Fruit fly (Drosophila melanogaster) whole organism, adult: ENCODE data around the gene eRF1.

Experiments used
- CG11617 ChIP-seq: fragments of 200-800 bp; sonication (Bioruptor generic); optimal IDR thresholded peaks from 2 replicates; lab custom pipeline; 2017; ENCODE audit warnings: mild to moderate bottlenecking, missing biosample characterization, missing genetic modification reagents, missing genetic modification characterization
- CG12768 ChIP-seq: fragments of 200-800 bp; sonication (Bioruptor generic); optimal IDR thresholded peaks from 2 replicates; lab custom pipeline; 2017; ENCODE audit warnings: missing biosample characterization, missing genetic modification characterization, mild to moderate bottlenecking, moderate library complexity, missing genetic modification reagents
- CG14711 ChIP-seq: fragments of 200-800 bp; sonication (Bioruptor generic); optimal IDR thresholded peaks from 2 replicates; lab custom pipeline; 2018; ENCODE audit warnings: missing biosample characterization, mild to moderate bottlenecking, missing genetic modification characterization, moderate library complexity
- CG1620 ChIP-seq: fragments of 200-800 bp; sonication (Bioruptor generic); optimal IDR thresholded peaks from 2 replicates; lab custom pipeline; 2016; ENCODE audit warnings: missing biosample characterization, missing genetic modification characterization
- CG33017 ChIP-seq: fragments of 200-800 bp; sonication (Bioruptor generic); optimal IDR thresholded peaks from 2 replicates; lab custom pipeline; 2018; ENCODE audit warnings: missing biosample characterization, mild to moderate bottlenecking, missing genetic modification characterization, moderate library complexity
- CG5204 ChIP-seq: fragments of 200-800 bp; sonication (Bioruptor generic); optimal IDR thresholded peaks from 2 replicates; lab custom pipeline; 2016; ENCODE audit warnings: missing biosample characterization, missing genetic modification characterization
- CG7045 ChIP-seq: fragments of 200-800 bp; sonication (Bioruptor generic); optimal IDR thresholded peaks from 2 replicates; lab custom pipeline; 2017; ENCODE audit warnings: missing biosample characterization, mild to moderate bottlenecking, missing genetic modification characterization
- CG7101 ChIP-seq: fragments of 200-800 bp; sonication (Bioruptor generic); optimal IDR thresholded peaks from 2 replicates; lab custom pipeline; 2018; ENCODE audit warnings: missing biosample characterization, mild to moderate bottlenecking, missing genetic modification characterization, moderate library complexity
- Clk ChIP-seq: fragments of 200-800 bp; sonication (Bioruptor generic); optimal IDR thresholded peaks from 2 replicates; lab custom pipeline; 2017; ENCODE audit warnings: missing biosample characterization, missing genetic modification characterization
- Crg-1 ChIP-seq: fragments of 200-800 bp; sonication (Bioruptor generic); optimal IDR thresholded peaks from 2 replicates; lab custom pipeline; 2016; ENCODE audit warnings: missing biosample characterization, missing genetic modification characterization
- Hr96 ChIP-seq: fragments of 200-800 bp; sonication (Bioruptor generic); optimal IDR thresholded peaks from 2 replicates; lab custom pipeline; 2016; ENCODE audit warnings: missing biosample characterization, missing genetic modification characterization
- Mnt ChIP-seq: fragments of 200-800 bp; sonication (Bioruptor generic); optimal IDR thresholded peaks from 2 replicates; lab custom pipeline; 2016; ENCODE audit warnings: missing biosample characterization, mild to moderate bottlenecking, missing genetic modification characterization
- bab1 ChIP-seq: fragments of 200-800 bp; sonication (Bioruptor generic); optimal IDR thresholded peaks from 3 replicates; lab custom pipeline; 2019; ENCODE audit warnings: missing biosample characterization, mild to moderate bottlenecking, missing genetic modification characterization, moderate library complexity
- cic ChIP-seq: fragments of 200-800 bp; sonication (Bioruptor generic); optimal IDR thresholded peaks from 2 replicates; lab custom pipeline; 2017; ENCODE audit warnings: missing biosample characterization, mild to moderate bottlenecking, missing genetic modification characterization, moderate library complexity
- cnc ChIP-seq, 2 experiments: fragments of >200 bp; optimal IDR thresholded peaks; 2 replicates each; lab custom pipeline; 2017
- kay ChIP-seq: fragments of 200-800 bp; sonication (Bioruptor generic); peaks from one replicate; lab custom pipeline; 2016; ENCODE audit warnings: missing biosample characterization, missing genetic modification characterization, borderline replicate concordance
- ovo ChIP-seq: fragments of 200-800 bp; sonication (Bioruptor generic); optimal IDR thresholded peaks from 2 replicates; lab custom pipeline; 2016; ENCODE audit warnings: missing biosample characterization, missing genetic modification characterization
- pad ChIP-seq: fragments of 200-800 bp; sonication (Bioruptor generic); optimal IDR thresholded peaks from 3 replicates; lab custom pipeline; 2017; ENCODE audit warnings: missing biosample characterization, missing genetic modification characterization, mild to moderate bottlenecking, moderate library complexity, missing genetic modification reagents
- tj ChIP-seq: fragments of 200-800 bp; sonication (Bioruptor generic); optimal IDR thresholded peaks from 3 replicates; lab custom pipeline; 2017; ENCODE audit warnings: missing biosample characterization, mild to moderate bottlenecking, missing genetic modification characterization, moderate library complexity
- toe ChIP-seq: fragments of 200-800 bp; sonication (Bioruptor generic); optimal IDR thresholded peaks from 2 replicates; lab custom pipeline; 2016; ENCODE audit warnings: missing biosample characterization, missing genetic modification characterization

The eRF1 gene

DNA sequence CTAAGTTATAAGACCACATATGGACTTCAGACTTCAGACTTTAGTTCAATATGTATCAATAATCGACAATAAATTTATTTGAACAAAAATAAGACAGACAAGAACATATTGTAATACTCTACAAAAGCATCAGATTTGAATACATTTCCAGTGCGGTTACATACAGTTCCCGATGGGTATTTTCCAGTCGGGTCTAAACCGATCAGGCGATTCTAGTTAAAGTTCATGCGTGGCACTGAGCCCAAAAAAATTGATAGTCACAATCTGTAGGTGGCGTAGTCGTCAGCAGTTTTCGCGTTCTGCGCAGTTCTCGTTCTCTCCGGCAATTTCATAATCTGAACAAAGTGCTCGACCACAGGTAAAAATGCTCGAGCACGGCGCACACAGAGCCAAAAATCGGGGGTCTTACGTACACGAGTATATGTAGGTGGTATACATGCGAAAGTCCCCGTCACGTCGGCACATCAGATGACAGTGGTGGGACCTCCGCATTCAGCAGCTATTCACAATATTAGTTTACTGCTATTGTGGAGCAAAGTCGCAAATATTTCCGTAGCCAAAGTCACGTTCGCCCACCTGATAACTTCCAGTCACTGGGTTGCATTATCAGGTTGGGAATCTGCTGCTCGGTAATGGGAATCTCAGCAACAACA lies 47.2 kb downstream of the eRF1 start:
- TF ChIP-seq CG1620 (GFP tag; lab: Kevin White, UChicago): no peak
- peak; percentile 94 for TF ChIP-seq cic
- TF ChIP-seq CG7045 (GFP tag; lab: Kevin White, UChicago): peak; percentile 30
- TF ChIP-seq Hr96: peak; percentile 18
- no peak for TF ChIP-seq CG14711 (tag; lab: Kevin White, UChicago)
- TF ChIP-seq CG5204: peak; percentile 38
- TF ChIP-seq Mnt (GFP tag; lab: Kevin White, UChicago): peak; percentile 72
- TF ChIP-seq tj: peak; percentile 95
- no peak for TF ChIP-seq ovo (GFP tag; lab: Kevin White, UChicago)
- no peak for TF ChIP-seq Crg-1 (GFP tag; lab: Kevin White, UChicago)
- peak; percentile 46 for TF ChIP-seq Clk (GFP tag; lab: Kevin White, UChicago)
- no peak for TF ChIP-seq toe (GFP tag; lab: Kevin White, UChicago)
- TF ChIP-seq CG7101 (tag; lab: Kevin White, UChicago): peak; percentile 66
- TF ChIP-seq CG33017 (tag; lab: Kevin White, UChicago): peak; percentile 60
- peak; percentile 50 for TF ChIP-seq pad (GFP tag; lab: Kevin White, UChicago)
- peak; percentile 52 for TF ChIP-seq kay (GFP tag; lab: Kevin White, UChicago)
- TF ChIP-seq bab1 (GFP tag; lab: Kevin White, UChicago): peak; percentile 66
- peak; percentile 55 for TF ChIP-seq CG11617
- TF ChIP-seq cnc (optimal IDR thresholded peaks at IDR 0.05; lab: Kevin White, UChicago): peak in 1 of 2 experiments; percentile 29
- peak; percentile 93 for TF ChIP-seq CG12768

DNA sequence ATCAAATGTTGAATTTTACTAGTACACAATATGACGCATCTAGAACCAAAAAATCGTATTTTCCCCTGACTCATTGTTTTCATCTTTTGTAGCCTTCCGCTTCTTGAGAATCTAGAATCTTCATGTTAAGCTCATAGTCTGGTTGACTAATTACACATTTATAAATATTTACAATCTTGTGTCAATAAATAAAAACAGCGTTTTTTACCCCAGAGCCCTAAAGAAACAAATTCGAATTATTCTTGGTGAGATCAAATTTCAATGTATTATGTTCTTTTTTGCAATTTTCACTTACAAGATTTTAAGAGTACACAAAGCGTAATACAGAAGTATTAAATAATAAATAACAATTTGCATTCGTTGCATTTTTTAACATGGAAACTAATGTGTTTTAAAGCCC lies 47.9 kb downstream of the eRF1 start:
- TF ChIP-seq kay (GFP tag; lab: Kevin White, UChicago) (peak; percentile 95), Hr96 (no peak)

DNA sequence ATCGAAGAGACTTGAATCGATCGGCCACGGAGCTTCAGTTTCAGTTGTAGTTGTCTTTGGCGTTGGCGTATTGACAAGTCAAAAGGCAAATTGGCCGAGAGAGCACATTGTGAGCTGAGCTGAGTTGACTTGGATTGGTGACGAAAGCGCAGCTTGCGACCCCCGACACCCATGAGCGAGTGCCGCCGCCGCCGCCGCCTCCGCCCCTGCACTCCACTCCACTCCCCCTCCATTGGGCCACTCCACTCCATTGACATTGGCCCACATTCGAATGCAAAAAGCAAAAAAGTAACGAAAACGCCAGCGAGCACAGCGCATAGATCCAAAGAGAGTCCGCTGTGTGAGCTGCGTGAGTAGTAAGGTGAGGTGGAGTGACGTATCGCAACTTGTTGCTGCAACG lies 49.6 kb downstream of the eRF1 start:
- TF ChIP-seq tj (peak; percentile 43), Crg-1 (GFP tag; lab: Kevin White, UChicago) (no peak)

DNA sequence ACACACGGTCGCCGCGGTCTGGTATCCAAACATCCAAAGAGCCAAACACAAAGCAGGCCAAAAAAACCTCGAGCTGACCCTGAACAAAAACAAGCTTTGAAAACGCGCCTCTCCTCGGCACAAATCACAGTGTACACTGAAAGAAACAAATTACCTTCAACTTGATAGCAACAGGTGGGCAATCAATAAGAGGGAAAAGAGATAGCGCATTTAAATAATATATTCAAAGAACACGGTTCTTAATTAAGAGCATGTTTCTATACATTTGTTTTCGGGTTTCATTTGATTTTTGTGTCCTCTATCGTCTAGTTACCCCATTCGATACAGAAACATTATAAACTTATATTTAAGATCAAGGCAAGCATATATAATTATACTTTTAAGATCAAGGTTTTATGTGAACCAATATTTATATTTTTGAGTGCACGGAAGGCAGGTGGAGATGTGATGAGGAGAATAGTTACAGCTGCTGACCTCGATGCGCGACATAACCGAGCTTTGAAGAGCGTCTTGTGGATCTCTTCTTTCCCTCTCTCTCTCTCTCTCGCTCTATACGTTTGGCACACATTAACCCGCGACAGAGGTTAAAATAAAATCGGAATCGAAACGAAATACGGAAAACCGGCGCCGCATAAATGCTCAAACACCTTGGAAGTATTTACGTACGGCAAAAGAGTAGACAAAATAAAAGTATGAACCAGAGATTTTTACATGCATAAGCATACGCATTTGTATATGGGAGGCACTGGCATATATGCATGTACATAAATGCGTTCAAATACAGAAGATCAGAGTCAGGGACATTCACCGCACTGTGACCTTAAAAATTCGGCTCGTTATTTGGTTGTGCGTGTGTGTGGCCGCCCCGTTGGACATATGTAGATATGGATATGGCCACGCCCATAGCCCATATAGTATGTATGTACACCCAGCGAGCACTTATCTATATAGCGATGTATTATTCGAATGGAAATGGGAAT lies 50.4 kb downstream of the eRF1 start:
- no peak for TF ChIP-seq cnc (optimal IDR thresholded peaks at IDR 0.05; lab: Kevin White, UChicago)
- TF ChIP-seq ovo (GFP tag; lab: Kevin White, UChicago): no peak
- no peak for TF ChIP-seq tj
- peak; percentile 30 for TF ChIP-seq CG14711 (tag; lab: Kevin White, UChicago)
- peak; percentile 44 for TF ChIP-seq CG33017 (tag; lab: Kevin White, UChicago)
- TF ChIP-seq CG5204: peak; percentile 60
- TF ChIP-seq toe (GFP tag; lab: Kevin White, UChicago): peak; percentile 15
- peak; percentile 46 for TF ChIP-seq CG7101 (tag; lab: Kevin White, UChicago)
- peak; percentile 32 for TF ChIP-seq CG7045 (GFP tag; lab: Kevin White, UChicago)
- TF ChIP-seq Mnt (GFP tag; lab: Kevin White, UChicago): no peak
- TF ChIP-seq bab1 (GFP tag; lab: Kevin White, UChicago): peak; percentile 62
- no peak for TF ChIP-seq Crg-1 (GFP tag; lab: Kevin White, UChicago)
- TF ChIP-seq kay (GFP tag; lab: Kevin White, UChicago): no peak
- peak; percentile 36 for TF ChIP-seq Clk (GFP tag; lab: Kevin White, UChicago)
- TF ChIP-seq cic: no peak
- TF ChIP-seq Hr96: no peak
- TF ChIP-seq pad (GFP tag; lab: Kevin White, UChicago): no peak
- TF ChIP-seq CG12768: peak; percentile 12
- peak; percentile 34 for TF ChIP-seq CG11617
- peak; percentile 4 for TF ChIP-seq CG1620 (GFP tag; lab: Kevin White, UChicago)

DNA sequence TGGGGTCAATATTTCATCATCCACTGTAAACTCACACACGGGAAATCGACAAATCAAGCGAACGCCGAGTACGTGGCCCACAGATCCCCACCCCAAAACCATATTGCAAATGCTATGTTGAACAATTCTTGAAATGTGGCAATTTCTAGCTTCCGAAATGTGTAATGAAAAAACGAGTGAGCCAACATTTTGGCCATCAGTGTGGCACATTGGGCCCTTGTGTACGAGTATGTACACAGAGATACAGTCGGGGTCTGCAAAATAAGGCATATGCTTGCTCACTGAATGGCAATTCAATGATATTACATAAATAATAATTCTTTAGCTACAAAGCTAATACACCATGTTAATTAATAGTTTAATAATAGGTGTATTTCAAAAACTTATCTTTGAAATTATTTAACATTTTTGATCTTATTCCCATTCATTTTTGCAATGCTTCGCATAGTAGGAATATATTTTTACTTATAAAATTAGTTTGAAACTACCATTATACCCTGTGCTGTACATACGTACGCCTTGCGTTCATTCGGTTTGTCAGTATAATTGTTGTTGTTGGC lies 51.5 kb downstream of the eRF1 start:
- TF ChIP-seq cnc (optimal IDR thresholded peaks at IDR 0.05; lab: Kevin White, UChicago): no peak
- no peak for TF ChIP-seq Clk (GFP tag; lab: Kevin White, UChicago)
- peak; percentile 84 for TF ChIP-seq CG7101 (tag; lab: Kevin White, UChicago)
- peak; percentile 72 for TF ChIP-seq pad (GFP tag; lab: Kevin White, UChicago)
- TF ChIP-seq ovo (GFP tag; lab: Kevin White, UChicago): peak; percentile 61
- peak; percentile 73 for TF ChIP-seq CG12768
- TF ChIP-seq Crg-1 (GFP tag; lab: Kevin White, UChicago): peak; percentile 55
- peak; percentile 88 for TF ChIP-seq bab1 (GFP tag; lab: Kevin White, UChicago)
- peak; percentile 89 for TF ChIP-seq CG33017 (tag; lab: Kevin White, UChicago)
- TF ChIP-seq toe (GFP tag; lab: Kevin White, UChicago): peak; percentile 68
- TF ChIP-seq CG1620 (GFP tag; lab: Kevin White, UChicago): peak; percentile 74
- peak; percentile 72 for TF ChIP-seq CG5204
- TF ChIP-seq cic: no peak
- peak; percentile 79 for TF ChIP-seq CG14711 (tag; lab: Kevin White, UChicago)
- peak; percentile 91 for TF ChIP-seq kay (GFP tag; lab: Kevin White, UChicago)
- TF ChIP-seq tj: peak; percentile 76
- peak; percentile 73 for TF ChIP-seq Hr96
- TF ChIP-seq Mnt (GFP tag; lab: Kevin White, UChicago): peak; percentile 31
- TF ChIP-seq CG7045 (GFP tag; lab: Kevin White, UChicago): peak; percentile 79
- peak; percentile 82 for TF ChIP-seq CG11617
